Fruit fly (Drosophila melanogaster): Measurements from ENCODE around the gene CG42750.

The CG42750 gene

dm6 chr2L:18325120-18325581 lies 49.6 kb upstream of the CG42750 start (continued):
- TF ChIP-seq Hmr (GFP tag; optimal IDR thresholded peaks at IDR 0.05) (peak; percentile 73), Hmx (GFP tag; optimal IDR thresholded peaks at IDR 0.05) (peak; percentile 30), CG6854 (GFP tag; optimal IDR thresholded peaks at IDR 0.05) (no peak), CG10431 (GFP tag; optimal IDR thresholded peaks at IDR 0.05) (peak; percentile 71), CG7987 (GFP tag; optimal IDR thresholded peaks at IDR 0.05) (peak; percentile 60), CG17361 (GFP tag; IDR thresholded peaks at IDR 0.05) (peak; percentile 90), zen (tag; optimal IDR thresholded peaks at IDR 0.05) (peak; percentile 75), Adf1 (GFP tag; IDR thresholded peaks at IDR 0.05) (peak; percentile 11; the same call in 1 of the 2 replicates), HHEX (GFP tag; optimal IDR thresholded peaks at IDR 0.05) (peak; percentile 79), PHDP (tag; optimal IDR thresholded peaks at IDR 0.05) (peak; percentile 83), CG11093 (GFP tag; IDR thresholded peaks at IDR 0.05) (peak; percentile 81; the same call in 2 of the 3 replicates), CG9797 (GFP tag; optimal IDR thresholded peaks at IDR 0.05) (no peak), CG12942 (GFP tag; optimal IDR thresholded peaks at IDR 0.05) (peak; percentile 75), CG32767 (GFP tag; IDR thresholded peaks at IDR 0.05) (peak; percentile 72), lov (optimal IDR thresholded peaks at IDR 0.05) (no peak), lov (GFP tag; IDR thresholded peaks at IDR 0.05) (peak; percentile 82), zen2 (GFP tag; IDR thresholded peaks at IDR 0.05; ENCODE audit: partially characterized antibody) (no peak), Xbp1 (GFP tag; optimal IDR thresholded peaks at IDR 0.05) (peak; percentile 84), CG8388 (GFP tag; optimal IDR thresholded peaks at IDR 0.05) (peak; percentile 83), pfk (GFP tag; optimal IDR thresholded peaks at IDR 0.05) (no peak), shn (GFP tag; optimal IDR thresholded peaks at IDR 0.05) (peak; percentile 85), al (GFP tag; IDR thresholded peaks at IDR 0.05) (0 out of 2 replicates have a peak, but pooled peaks have one; percentile 14), dimm (GFP tag; IDR thresholded peaks at IDR 0.05) (peak; percentile 59; the same call in 1 of the 2 replicates), dan (GFP tag; IDR thresholded peaks at IDR 0.05) (peak; percentile 49; the same call in 1 of the 2 replicates), oc (tag; optimal IDR thresholded peaks at IDR 0.05) (peak; percentile 81), CG11695 (GFP tag; IDR thresholded peaks at IDR 0.05) (peak; percentile 83), CG4360 (GFP tag; IDR thresholded peaks at IDR 0.05) (peak; percentile 70), cg (GFP tag; optimal IDR thresholded peaks at IDR 0.05) (peak; percentile 13), Dfd (GFP tag; optimal IDR thresholded peaks at IDR 0.05) (no peak), salm (tag; optimal IDR thresholded peaks at IDR 0.05) (peak; percentile 71), HLHmδ (GFP tag; optimal IDR thresholded peaks at IDR 0.05) (no peak), onecut (GFP tag; IDR thresholded peaks at IDR 0.05) (peak; percentile 78), mam (GFP tag; optimal IDR thresholded peaks at IDR 0.05) (peak; percentile 75), unc-4 (GFP tag; IDR thresholded peaks at IDR 0.05; ENCODE audit: partially characterized antibody) (no peak), Hr51 (GFP tag; optimal IDR thresholded peaks at IDR 0.05) (peak; percentile 50 to 87), CG2875 (GFP tag; optimal IDR thresholded peaks at IDR 0.05) (peak; percentile 84), sug (tag; optimal IDR thresholded peaks at IDR 0.05) (peak; percentile 73), dysf (GFP tag; IDR thresholded peaks at IDR 0.05) (peak; percentile 90), CG8089 (GFP tag; optimal IDR thresholded peaks at IDR 0.05) (peak; percentile 84), BtbVII (GFP tag; optimal IDR thresholded peaks at IDR 0.05) (peak; percentile 75), Opbp (GFP tag; IDR thresholded peaks at IDR 0.05; ENCODE audit: partially characterized antibody) (no peak), CG8478 (optimal IDR thresholded peaks at IDR 0.05) (no peak), ham (GFP tag; IDR thresholded peaks at IDR 0.05) (no peak), Gsc (GFP tag; IDR thresholded peaks at IDR 0.05) (peak; percentile 58), unpg (GFP tag; optimal IDR thresholded peaks at IDR 0.05) (peak; percentile 86), HLH3B (GFP tag; IDR thresholded peaks at IDR 0.05) (peak; percentile 81), CG2129 (GFP tag; IDR thresholded peaks at IDR 0.05; ENCODE audit: partially characterized antibody) (no peak), Bgb (GFP tag; IDR thresholded peaks at IDR 0.05; ENCODE audit: partially characterized antibody) (no peak), CG13424 (tag; optimal IDR thresholded peaks at IDR 0.05) (peak; percentile 89), sisA (GFP tag; IDR thresholded peaks at IDR 0.05) (peak; percentile 89)

All from whole organism, embryonic.